Worm (Caenorhabditis elegans): Measurements from ENCODE around the gene pdi-1.

Gene pdi-1

DNA sequence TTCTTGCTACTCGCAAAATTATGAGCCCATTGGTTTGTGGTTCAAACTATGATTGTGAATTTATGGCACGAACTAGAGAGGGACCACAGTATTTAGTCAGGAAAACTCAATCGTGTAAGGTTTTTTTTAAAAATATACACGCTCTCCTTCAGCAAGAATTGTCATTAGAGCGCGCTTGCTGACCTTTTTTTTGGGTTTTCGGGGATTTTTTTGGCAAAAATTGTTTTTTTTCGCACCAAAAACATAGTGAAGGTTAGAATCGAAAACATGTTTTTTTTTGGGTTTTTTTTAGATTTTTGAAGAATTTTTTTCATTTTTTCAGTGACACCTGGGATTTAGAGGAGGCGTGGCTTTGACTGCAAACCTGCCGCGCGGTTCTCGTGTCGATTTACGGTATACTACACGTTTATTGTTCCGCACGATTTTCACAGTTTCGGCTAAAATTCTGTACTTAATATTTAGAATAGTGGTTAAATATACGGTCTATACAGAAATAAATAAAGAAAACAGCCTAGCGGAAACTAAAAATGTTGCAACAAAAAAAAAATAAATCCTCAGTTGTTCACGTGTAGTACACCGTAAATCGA lies 14.9 kb upstream of the pdi-1 start:
- no peak for TF ChIP-seq unc-62 (GFP tag; optimal IDR thresholded peaks at IDR 0.05)

DNA sequence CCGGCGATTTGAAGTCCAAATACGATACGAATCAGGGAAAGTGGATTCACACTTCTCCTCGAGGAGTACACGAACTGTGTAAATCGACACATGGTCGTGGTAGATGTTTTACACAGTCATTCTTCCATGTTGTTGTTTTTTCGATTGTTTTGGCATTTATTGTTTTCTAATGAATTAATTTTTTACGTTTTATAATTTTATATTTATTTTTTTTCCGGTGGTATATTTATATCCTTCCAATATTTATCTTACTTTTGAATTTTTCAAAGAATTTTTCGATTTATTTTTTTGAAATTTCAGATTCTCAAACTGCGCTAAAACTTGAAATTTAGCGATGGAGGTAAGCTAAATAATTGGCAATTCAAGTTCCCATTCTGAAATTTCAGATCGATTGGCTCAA lies 11.9 kb upstream of the pdi-1 start, which contains the start of gene nrde-1:
Gene nrde-1, plus strand, starts transcription at position 301 of the 400 bp plus-strand sequence.
- no peak for TF ChIP-seq unc-62 (GFP tag; optimal IDR thresholded peaks at IDR 0.05)

DNA sequence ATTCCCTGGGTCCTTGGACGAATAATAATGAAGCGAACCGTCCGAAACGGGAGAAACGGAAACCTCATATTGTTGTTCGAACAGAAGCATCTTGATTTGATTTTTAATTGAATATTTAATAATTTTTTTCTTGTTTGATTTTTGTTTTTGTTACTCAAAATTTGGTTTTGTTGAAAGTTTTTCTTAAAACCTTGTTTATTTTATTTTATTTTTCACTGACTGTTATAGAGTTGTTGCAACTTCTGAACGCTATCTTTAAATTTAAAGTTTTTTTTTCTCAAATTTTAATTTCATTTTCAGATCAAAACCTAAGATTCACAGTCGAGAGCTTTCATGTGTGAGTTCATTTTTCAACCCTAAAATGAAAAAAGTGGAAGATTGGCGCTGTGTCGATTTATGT lies 7.8 kb upstream of the pdi-1 start, which contains the start of gene alkb-8:
Gene alkb-8, plus strand, starts transcription at position 301 of the 400 bp plus-strand sequence.
- TF ChIP-seq unc-62 (GFP tag; optimal IDR thresholded peaks at IDR 0.05), result no peak

DNA sequence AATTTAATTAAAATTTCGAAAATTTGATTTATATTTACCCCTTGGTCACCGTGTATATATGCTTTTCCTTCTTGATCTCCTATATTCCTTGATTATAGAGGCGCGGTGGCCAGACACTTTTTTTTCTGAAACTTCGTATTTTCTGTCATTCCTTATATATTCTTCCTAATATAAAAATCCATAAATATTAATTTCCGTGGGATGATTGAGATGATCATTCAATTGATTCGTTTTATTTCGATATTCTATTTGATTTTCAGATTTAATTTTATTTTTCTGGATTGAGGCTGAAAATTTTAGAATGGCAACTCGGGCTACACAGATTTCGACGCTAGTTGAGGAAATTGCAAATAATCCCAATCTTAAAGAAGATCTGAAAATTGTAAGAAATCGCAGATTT lies 5.3 kb upstream of the pdi-1 start, which contains the start of gene dph-1:
Gene dph-1, plus strand, starts transcription at position 301 of the 400 bp plus-strand sequence.
- TF ChIP-seq unc-62 (GFP tag; optimal IDR thresholded peaks at IDR 0.05), result no peak

DNA sequence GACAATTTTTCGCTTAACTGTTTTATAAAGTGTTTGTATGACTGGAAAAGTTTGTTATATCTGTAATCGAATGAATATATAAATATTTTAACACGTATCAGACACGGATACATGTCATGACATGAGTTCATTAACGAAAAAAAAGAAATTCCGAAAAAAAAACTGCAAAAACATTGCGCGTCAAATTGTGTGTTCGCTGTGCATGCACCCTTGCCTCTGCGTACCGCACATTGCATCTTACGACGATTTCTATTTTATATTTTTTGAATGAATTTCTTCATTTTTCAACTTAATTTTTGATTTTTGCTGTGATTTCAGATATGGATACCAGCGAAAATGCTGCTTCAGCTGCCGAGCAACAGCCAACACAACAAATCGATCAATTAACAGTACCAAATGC lies 3.7 kb upstream of the pdi-1 start, which contains the start of gene wdr-5.1:
Gene wdr-5.1, plus strand, starts transcription at position 319 of the 400 bp plus-strand sequence.
- no peak for TF ChIP-seq unc-62 (GFP tag; optimal IDR thresholded peaks at IDR 0.05)

DNA sequence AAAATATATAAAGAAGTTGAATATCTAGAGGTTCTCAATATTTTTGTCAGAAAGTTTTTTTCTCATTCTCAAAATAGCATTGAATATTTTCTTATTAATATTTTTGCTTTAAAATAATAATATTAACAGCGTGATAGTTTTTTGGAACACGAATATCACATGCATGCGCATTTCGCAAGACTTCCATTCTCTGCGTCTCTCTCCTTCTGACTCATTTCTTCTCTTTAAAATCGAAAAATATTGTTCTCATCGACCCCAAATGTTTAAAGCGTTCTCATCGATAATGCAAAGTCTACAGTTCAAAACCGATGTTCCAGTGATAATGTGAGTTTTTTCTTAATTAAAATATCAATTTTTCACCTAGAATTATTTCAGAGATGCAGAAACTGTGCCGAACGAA lies 2.1 kb upstream of the pdi-1 start, which contains the start of gene C14B1.3:
Gene C14B1.3, plus strand, starts transcription at position 168 of the 400 bp plus-strand sequence.
- TF ChIP-seq unc-62 (GFP tag; optimal IDR thresholded peaks at IDR 0.05), result no peak

DNA sequence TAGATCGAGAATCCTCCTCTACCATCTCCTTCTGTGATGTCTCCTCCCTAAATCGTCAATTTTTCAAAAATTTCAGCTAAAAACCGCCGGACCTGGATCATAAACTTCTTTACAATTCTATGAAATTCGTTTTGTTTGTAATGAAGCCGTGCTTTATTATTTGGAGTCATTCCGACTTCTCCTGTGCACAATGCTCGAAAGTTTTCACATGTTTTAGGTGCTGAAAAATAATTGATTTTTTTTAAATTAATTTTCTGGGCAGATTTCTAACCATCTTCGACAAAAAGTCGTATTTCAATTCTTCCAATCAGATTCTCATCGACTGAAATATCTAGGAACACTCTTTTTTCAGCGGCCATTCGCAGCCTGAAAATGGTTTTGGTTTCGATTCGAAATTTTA lies 2.0 kb downstream of the pdi-1 start, which contains the start of gene cyn-9:
Gene cyn-9, minus strand, starts transcription at position 366 of the 400 bp plus-strand sequence.
- TF ChIP-seq unc-62 (GFP tag; optimal IDR thresholded peaks at IDR 0.05), result no peak

DNA sequence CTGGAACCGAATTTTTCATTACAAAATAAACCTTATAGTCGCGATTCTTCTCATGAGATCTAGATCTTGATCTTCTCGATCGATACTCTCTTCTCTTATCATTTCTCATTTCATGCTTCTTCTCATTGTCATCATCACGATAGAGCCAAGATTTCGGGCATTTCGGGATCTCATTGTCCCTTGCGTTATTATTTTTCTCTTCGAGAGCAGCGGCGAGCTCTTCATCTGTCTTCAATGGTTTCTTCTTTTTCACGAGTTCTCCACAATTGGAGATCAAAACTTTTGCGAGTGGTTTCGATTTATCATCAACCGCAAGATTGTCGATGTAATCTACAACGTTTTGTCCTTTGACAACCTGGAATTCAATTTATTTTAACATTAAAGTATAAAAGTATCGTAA lies 2.9 kb downstream of the pdi-1 start:
- no peak for TF ChIP-seq unc-62 (GFP tag; optimal IDR thresholded peaks at IDR 0.05)

DNA sequence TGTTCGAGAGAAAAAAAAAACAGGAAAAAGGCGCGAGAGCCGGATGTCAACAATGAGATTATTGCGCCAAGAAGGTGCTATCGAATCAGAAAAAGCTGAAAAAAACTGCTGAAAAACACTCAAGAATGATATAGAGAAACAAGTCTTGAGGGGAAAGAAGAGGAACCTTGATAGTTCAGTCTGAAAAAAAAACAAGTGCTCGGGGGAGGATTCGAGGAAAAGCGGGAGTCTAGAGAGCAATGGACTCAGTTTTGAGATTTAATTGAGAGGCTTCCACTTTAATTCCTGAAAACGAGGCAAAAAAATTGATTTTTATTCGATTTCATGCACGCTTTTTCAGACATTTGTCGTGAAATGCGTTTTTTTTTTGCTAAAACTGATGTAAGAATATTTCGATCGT lies 6.7 kb downstream of the pdi-1 start, which contains the start of gene npr-15:
Gene npr-15, minus strand, starts transcription at position 101 of the 400 bp plus-strand sequence.
- TF ChIP-seq unc-62 (GFP tag; optimal IDR thresholded peaks at IDR 0.05), result no peak

DNA sequence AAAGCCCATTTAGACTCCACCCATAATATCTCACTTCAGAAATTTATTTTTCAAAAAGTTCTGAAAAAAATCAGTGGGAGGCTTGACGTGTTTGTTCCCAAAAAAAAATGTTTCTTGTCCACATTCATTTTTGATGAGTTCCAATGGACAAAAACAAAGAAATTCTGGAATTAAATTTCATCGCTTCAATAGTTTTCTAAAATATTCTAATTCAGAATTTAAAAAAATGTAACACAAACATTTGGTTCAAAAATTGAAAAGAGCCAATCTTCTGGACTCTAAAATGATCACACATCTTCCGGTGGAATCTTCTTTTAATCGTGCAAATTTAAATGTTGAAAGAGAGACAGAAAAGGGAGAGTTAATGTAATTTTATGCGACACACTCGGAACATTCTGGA lies 8.7 kb downstream of the pdi-1 start:
- TF ChIP-seq unc-62 (GFP tag; optimal IDR thresholded peaks at IDR 0.05), result no peak

DNA sequence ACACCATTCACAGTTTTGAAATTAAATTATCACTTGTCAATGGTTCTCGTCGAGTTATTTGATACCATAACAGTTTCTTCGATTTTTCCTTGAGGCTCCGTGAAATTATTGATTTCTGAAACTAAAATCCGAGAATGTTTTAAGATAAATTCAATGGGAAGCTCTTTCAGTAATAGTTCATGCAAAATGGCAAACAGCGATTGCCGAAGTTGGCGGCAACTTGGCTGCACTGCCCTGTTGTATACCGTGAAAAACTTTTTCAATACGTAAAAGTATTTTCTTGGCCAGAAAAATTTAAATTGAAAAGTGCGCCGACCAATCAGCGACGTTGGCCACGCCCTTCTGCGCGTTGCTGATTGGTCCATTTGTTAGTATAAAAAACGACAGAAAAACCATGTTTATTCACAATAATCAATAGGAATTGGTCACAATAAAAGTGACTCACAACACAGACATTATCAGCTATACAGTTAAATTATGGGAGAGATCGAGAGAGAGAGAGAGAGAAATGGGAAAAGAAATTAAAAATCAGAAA lies 18.3 kb downstream of the pdi-1 start:
- no peak for TF ChIP-seq unc-62 (GFP tag; optimal IDR thresholded peaks at IDR 0.05)

DNA sequence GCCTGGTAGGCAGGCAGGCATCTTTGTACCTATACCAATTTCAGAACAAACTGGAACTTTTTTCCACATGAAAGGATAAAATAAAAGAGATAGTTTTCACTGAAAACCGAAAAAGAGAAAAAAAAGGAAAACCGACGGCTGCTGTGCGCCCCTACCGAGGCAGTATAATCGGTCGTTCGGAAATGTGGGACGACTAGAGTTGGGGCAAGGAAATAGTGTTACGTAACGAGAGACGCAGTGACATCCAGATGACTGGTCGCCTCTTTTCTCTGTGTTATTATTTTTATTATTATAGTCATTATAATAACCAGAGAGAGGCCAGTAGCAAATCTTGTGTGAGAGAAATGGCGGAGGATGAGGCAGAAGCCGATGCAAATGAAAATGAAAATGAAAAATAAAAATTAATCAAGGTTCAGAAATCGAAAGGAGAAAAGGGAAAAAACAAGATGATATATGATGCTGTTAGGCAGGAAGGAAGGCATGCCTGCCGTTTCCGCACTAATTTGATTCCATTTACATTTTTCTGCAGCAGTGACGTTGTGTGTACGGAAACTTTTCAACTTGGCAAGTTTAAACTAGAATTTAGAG lies 19.8 kb downstream of the pdi-1 start:
- TF ChIP-seq unc-62 (GFP tag; optimal IDR thresholded peaks at IDR 0.05), result no peak

DNA sequence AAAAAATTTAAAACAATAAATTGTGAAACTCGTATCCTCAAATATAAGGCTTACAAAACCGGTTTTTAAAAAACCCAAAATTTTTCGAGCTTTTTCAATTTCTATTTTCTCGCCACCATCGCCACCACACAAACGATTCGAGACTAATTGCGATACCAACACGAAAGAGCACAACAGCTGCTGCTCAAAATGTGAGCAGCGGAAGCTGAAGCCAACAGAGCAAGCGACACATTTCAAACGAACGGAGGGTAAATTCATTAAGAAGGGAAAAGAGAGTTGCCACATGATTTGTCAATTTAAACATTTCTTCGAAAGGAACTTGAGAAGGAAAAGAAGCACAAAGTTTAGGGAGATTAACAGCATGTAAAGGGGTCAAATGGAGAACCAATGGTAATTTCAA lies 22.2 kb downstream of the pdi-1 start:
- no peak for TF ChIP-seq unc-62 (GFP tag; optimal IDR thresholded peaks at IDR 0.05)

DNA sequence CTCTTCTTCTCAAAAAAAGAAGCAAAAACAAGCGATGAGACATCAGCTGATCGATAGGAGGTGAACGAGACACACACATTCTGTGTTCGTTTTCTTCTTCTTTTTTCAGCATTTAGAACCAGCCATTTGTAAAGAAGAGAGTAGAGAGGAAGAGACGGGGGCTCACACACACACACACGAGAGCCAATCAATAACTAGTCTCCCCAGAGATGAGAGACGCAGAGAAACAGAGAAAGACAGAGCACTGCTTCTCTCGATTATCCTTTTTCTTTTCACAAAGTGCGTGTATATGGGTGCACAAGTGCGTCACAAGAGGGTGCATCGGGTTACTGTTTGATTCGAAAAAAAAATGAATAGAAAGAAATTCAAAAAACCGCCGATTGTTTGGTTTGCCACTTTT lies 23.9 kb downstream of the pdi-1 start:
- TF ChIP-seq unc-62 (GFP tag; optimal IDR thresholded peaks at IDR 0.05), result no peak

DNA sequence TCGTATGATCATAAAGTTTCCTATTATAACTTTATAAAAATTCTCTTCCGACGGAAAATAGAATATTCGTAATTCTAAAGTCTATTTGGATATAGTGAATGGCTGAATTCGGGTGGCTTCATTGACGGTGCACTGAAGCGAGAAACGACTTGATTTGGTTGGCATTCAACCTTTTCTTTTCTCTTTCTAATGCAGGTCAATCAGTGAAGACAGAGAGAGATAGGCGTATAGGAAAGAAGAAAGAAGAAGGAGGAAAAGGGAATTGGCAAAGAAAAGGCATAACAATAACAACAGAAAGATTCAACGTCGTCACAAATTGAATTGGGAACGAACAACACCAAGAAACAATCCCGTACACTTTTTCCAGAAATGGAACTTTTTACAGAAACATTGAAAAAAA lies 25.8 kb downstream of the pdi-1 start:
- TF ChIP-seq unc-62 (GFP tag; optimal IDR thresholded peaks at IDR 0.05), result no peak

DNA sequence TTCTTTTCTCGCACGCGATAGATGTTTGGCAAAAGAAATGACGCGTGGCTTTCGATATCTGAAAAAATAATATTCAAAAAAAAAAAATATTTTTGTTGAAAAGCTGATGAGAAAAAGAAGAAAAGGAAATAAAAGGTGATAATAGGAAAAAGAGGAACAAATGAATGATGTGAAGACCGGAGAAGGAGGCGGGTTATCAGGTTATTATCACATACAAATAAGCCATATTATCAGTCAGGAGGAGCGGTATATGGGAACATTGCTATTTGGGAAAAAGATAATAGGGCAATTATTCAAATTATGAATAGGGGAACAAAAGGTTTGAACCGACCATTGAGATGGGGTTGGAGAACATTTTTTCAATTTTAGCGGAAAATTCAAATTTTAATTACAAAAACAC lies 27.1 kb downstream of the pdi-1 start:
- TF ChIP-seq unc-62 (GFP tag; optimal IDR thresholded peaks at IDR 0.05), result no peak

DNA sequence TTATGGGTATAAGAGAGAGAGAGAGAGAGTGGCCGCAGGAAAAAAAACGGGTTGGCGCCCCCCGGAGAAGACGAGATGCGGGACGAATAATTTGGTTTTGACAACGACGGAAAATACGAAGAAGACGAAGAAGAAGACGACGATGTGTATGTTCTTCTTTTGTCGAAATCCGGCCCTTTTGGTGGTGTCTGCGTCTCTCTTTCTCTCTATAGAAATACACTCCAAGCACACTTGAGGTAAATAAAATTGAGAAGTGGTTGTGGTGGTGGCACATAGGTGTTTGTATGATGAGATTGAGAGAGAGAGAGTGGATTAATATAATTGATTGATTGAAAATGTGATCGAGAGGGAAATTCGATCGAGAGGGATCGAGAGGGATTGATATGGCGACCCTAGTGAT lies 28.4 kb downstream of the pdi-1 start:
- no peak for TF ChIP-seq unc-62 (GFP tag; optimal IDR thresholded peaks at IDR 0.05)

Measured in whole organism, dauer.